Fruit fly (Drosophila melanogaster) whole organism, prepupa: Measurements from ENCODE around the gene Trs20.

ENCODE experiments used
- Blimp-1 ChIP-seq: fragments of 200-800 bp; sonication (Bioruptor generic); optimal IDR thresholded peaks from 3 replicates; lab custom pipeline; 2017; ENCODE audit warnings: missing biosample characterization, missing genetic modification characterization, mild to moderate bottlenecking, moderate library complexity, missing genetic modification reagents
- CG10631 ChIP-seq: fragments of 200-800 bp; sonication (Bioruptor generic); optimal IDR thresholded peaks from 2 replicates; lab custom pipeline; 2016; ENCODE audit warnings: missing biosample characterization, missing genetic modification characterization
- CG10669 ChIP-seq: fragments of 200-800 bp; sonication (Bioruptor generic); optimal IDR thresholded peaks from 3 replicates; lab custom pipeline; 2018; ENCODE audit warnings: missing biosample characterization, mild to moderate bottlenecking, missing genetic modification characterization, moderate library complexity
- CG11902 ChIP-seq: fragments of 200-800 bp; sonication (Bioruptor generic); optimal IDR thresholded peaks from 3 replicates; lab custom pipeline; 2016; ENCODE audit warnings: missing biosample characterization, missing genetic modification characterization
- CG15336 ChIP-seq: fragments of 200-800 bp; sonication (Bioruptor generic); IDR thresholded peaks from 2 replicates; pipeline ENCODE4 v1.3.6; 2022; ENCODE audit warnings: missing biosample characterization, missing genetic modification characterization
- CG1621 ChIP-seq: fragments of 200-800 bp; sonication (Bioruptor generic); optimal IDR thresholded peaks from 3 replicates; lab custom pipeline; 2018; ENCODE audit warnings: missing biosample characterization, mild to moderate bottlenecking, missing genetic modification characterization
- CG16779 ChIP-seq: fragments of 200-800 bp; sonication (Bioruptor generic); optimal IDR thresholded peaks from 3 replicates; lab custom pipeline; 2017; ENCODE audit warnings: missing biosample characterization, mild to moderate bottlenecking, missing genetic modification characterization
- CG3032 ChIP-seq: fragments of 200-800 bp; optimal IDR thresholded peaks from 2 replicates; lab custom pipeline; 2019; ENCODE audit warnings: missing biosample characterization, mild to moderate bottlenecking, missing genetic modification characterization, moderate library complexity
- CG31627 ChIP-seq: fragments of 200-800 bp; sonication (Bioruptor generic); optimal IDR thresholded peaks from 3 replicates; lab custom pipeline; 2016; ENCODE audit warnings: missing biosample characterization, missing genetic modification characterization
- CG32006 ChIP-seq: fragments of 200-800 bp; sonication (Bioruptor generic); optimal IDR thresholded peaks from 3 replicates; lab custom pipeline; 2017; ENCODE audit warnings: missing biosample characterization, mild to moderate bottlenecking, missing genetic modification characterization
- CG34406 ChIP-seq: fragments of 200-800 bp; sonication (Bioruptor generic); optimal IDR thresholded peaks from 3 replicates; lab custom pipeline; 2016; ENCODE audit warnings: missing biosample characterization, missing genetic modification characterization
- CG3919 ChIP-seq: fragments of 200-800 bp; sonication (Bioruptor generic); optimal IDR thresholded peaks from 3 replicates; lab custom pipeline; 2016; ENCODE audit warnings: missing biosample characterization, missing genetic modification characterization
- CG4318 ChIP-seq: fragments of 200-800 bp; sonication (Bioruptor generic); optimal IDR thresholded peaks from 3 replicates; lab custom pipeline; 2017; ENCODE audit warnings: missing biosample characterization, mild to moderate bottlenecking, missing genetic modification characterization
- CG6163 ChIP-seq: fragments of 200-800 bp; sonication (Bioruptor generic); IDR thresholded peaks from 3 replicates; pipeline ENCODE4 v1.3.6; 2022; ENCODE audit warnings: missing biosample characterization, missing genetic modification characterization
- CG6276 ChIP-seq: fragments of 200-800 bp; sonication (Bioruptor generic); optimal IDR thresholded peaks from 2 replicates; lab custom pipeline; 2017; ENCODE audit warnings: missing biosample characterization, mild to moderate bottlenecking, missing genetic modification characterization
- CG6808 ChIP-seq: fragments of 200-800 bp; sonication (Bioruptor generic); optimal IDR thresholded peaks from 3 replicates; lab custom pipeline; 2017; ENCODE audit warnings: missing biosample characterization, missing genetic modification characterization, mild to moderate bottlenecking, moderate library complexity, missing genetic modification reagents
- CG6854 ChIP-seq: fragments of 200-800 bp; sonication (Bioruptor generic); optimal IDR thresholded peaks from 2 replicates; lab custom pipeline; 2017; ENCODE audit warnings: missing biosample characterization, mild to moderate bottlenecking, missing genetic modification characterization
- CG7368 ChIP-seq: fragments of 200-800 bp; sonication (Bioruptor generic); optimal IDR thresholded peaks from 3 replicates; lab custom pipeline; 2016; ENCODE audit warnings: missing biosample characterization, missing genetic modification characterization
- CG8319 ChIP-seq: fragments of 200-800 bp; sonication (Bioruptor generic); optimal IDR thresholded peaks from 3 replicates; lab custom pipeline; 2016; ENCODE audit warnings: missing biosample characterization, missing genetic modification characterization
- CG8632 ChIP-seq: fragments of 200-800 bp; sonication (Bioruptor generic); optimal IDR thresholded peaks from 3 replicates; lab custom pipeline; 2016; ENCODE audit warnings: missing biosample characterization, missing genetic modification characterization
- Eip78C ChIP-seq: fragments of 200-800 bp; sonication (Bioruptor generic); peaks from one replicate; lab custom pipeline; 2016; ENCODE audit warnings: missing biosample characterization, missing genetic modification characterization
- Eip93F ChIP-seq: fragments of 200-800 bp; sonication (Bioruptor generic); optimal IDR thresholded peaks from 2 replicates; lab custom pipeline; 2016; ENCODE audit warnings: missing biosample characterization, mild to moderate bottlenecking, missing genetic modification characterization
- Ets21C ChIP-seq: fragments of 200-800 bp; sonication (Bioruptor generic); optimal IDR thresholded peaks from 3 replicates; lab custom pipeline; 2016; ENCODE audit warnings: missing biosample characterization, missing genetic modification characterization
- Ets96B ChIP-seq: fragments of 200-800 bp; optimal IDR thresholded peaks from 2 replicates; lab custom pipeline; 2019; ENCODE audit warnings: missing biosample characterization, mild to moderate bottlenecking, missing genetic modification characterization, moderate library complexity
- Gug ChIP-seq: fragments of 200-800 bp; sonication (Bioruptor generic); IDR thresholded peaks from 2 replicates; pipeline ENCODE4 v1.3.6; 2022; ENCODE audit warnings: missing biosample characterization, missing genetic modification characterization
- Hr38 ChIP-seq: sonication (Bioruptor generic); optimal IDR thresholded peaks from 2 replicates; lab custom pipeline; 2016; ENCODE audit warnings: missing biosample characterization, missing genetic modification characterization
- Hr39 ChIP-seq: fragments of 200-800 bp; sonication (Bioruptor generic); optimal IDR thresholded peaks from 2 replicates; lab custom pipeline; 2016; ENCODE audit warnings: missing biosample characterization, missing genetic modification characterization
- Lpt ChIP-seq: fragments of 200-800 bp; sonication (Bioruptor generic); optimal IDR thresholded peaks from 3 replicates; lab custom pipeline; 2016; ENCODE audit warnings: missing biosample characterization, missing genetic modification characterization
- Met ChIP-seq: fragments of 200-800 bp; sonication (Bioruptor generic); optimal IDR thresholded peaks from 3 replicates; lab custom pipeline; 2016; ENCODE audit warnings: missing biosample characterization, missing genetic modification characterization
- Smox ChIP-seq: fragments of 200-800 bp; sonication (Bioruptor generic); optimal IDR thresholded peaks from 3 replicates; lab custom pipeline; 2016; ENCODE audit warnings: missing biosample characterization, missing genetic modification characterization
- Sox102F ChIP-seq: fragments of 200-800 bp; sonication (Bioruptor generic); optimal IDR thresholded peaks from 2 replicates; lab custom pipeline; 2016; ENCODE audit warnings: missing biosample characterization, mild to moderate bottlenecking, missing genetic modification characterization
- Sox14 ChIP-seq: fragments of 200-800 bp; sonication (Bioruptor generic); optimal IDR thresholded peaks from 3 replicates; lab custom pipeline; 2016; ENCODE audit warnings: missing biosample characterization, missing genetic modification characterization
- Sox15 ChIP-seq: fragments of 200-800 bp; sonication (Bioruptor generic); optimal IDR thresholded peaks from 3 replicates; lab custom pipeline; 2016; ENCODE audit warnings: missing biosample characterization, missing genetic modification characterization
- achi ChIP-seq: fragments of 200-800 bp; sonication (Bioruptor generic); optimal IDR thresholded peaks from 3 replicates; lab custom pipeline; 2016; ENCODE audit warnings: missing biosample characterization, missing genetic modification characterization
- acj6 ChIP-seq: fragments of 200-800 bp; sonication (Bioruptor generic); optimal IDR thresholded peaks from 3 replicates; lab custom pipeline; 2016; ENCODE audit warnings: missing biosample characterization, missing genetic modification characterization
- cyc ChIP-seq: fragments of 200-800 bp; sonication (Bioruptor generic); optimal IDR thresholded peaks from 3 replicates; lab custom pipeline; 2016; ENCODE audit warnings: missing biosample characterization, missing genetic modification characterization
- eg ChIP-seq: fragments of 200-800 bp; sonication (Bioruptor generic); IDR thresholded peaks from 3 replicates; pipeline ENCODE4 v1.3.6; 2022; ENCODE audit warnings: missing biosample characterization, missing genetic modification characterization
- esn ChIP-seq: fragments of 200-800 bp; sonication (Bioruptor generic); optimal IDR thresholded peaks from 2 replicates; lab custom pipeline; 2016; ENCODE audit warnings: missing biosample characterization, mild to moderate bottlenecking, missing genetic modification characterization, moderate library complexity
- fd59A ChIP-seq: fragments of 200-800 bp; sonication (Bioruptor generic); optimal IDR thresholded peaks from 2 replicates; lab custom pipeline; 2017; ENCODE audit warnings: missing biosample characterization, mild to moderate bottlenecking, missing genetic modification characterization, missing genetic modification reagents
- fkh ChIP-seq: fragments of 200-800 bp; sonication (Bioruptor generic); optimal IDR thresholded peaks from 3 replicates; lab custom pipeline; 2017; ENCODE audit warnings: missing biosample characterization, mild to moderate bottlenecking, missing genetic modification characterization, moderate library complexity
- lz ChIP-seq: fragments of 200-800 bp; sonication (Bioruptor generic); optimal IDR thresholded peaks from 3 replicates; lab custom pipeline; 2016; ENCODE audit warnings: missing biosample characterization, missing genetic modification characterization
- pdm3 ChIP-seq: fragments of 200-800 bp; sonication (Bioruptor generic); optimal IDR thresholded peaks from 3 replicates; lab custom pipeline; 2016; ENCODE audit warnings: missing biosample characterization, missing genetic modification characterization
- salr ChIP-seq, 2 experiments: fragments of 200-800 bp; sonication (Bioruptor generic); optimal IDR thresholded peaks; 3 replicates each; lab custom pipeline; 2016 to 2018; ENCODE audit warnings: missing biosample characterization in 2 of 2, missing genetic modification characterization in 2 of 2, mild to moderate bottlenecking in 1 of 2
- spab ChIP-seq: fragments of 200-800 bp; sonication (Bioruptor generic); optimal IDR thresholded peaks from 2 replicates; lab custom pipeline; 2017; ENCODE audit warnings: missing biosample characterization, mild to moderate bottlenecking, missing genetic modification characterization, missing genetic modification reagents
- ss ChIP-seq, 2 experiments: fragments of 200-800 bp; sonication (Bioruptor generic); optimal IDR thresholded peaks; 2 replicates in 1 of 2; 3 replicates in 1 of 2; lab custom pipeline; 2017 to 2018; ENCODE audit warnings: mild to moderate bottlenecking in 2 of 2, missing biosample characterization in 2 of 2, missing genetic modification characterization in 2 of 2, moderate library complexity in 1 of 2
- svp ChIP-seq: fragments of 200-800 bp; sonication (Bioruptor generic); peaks from one replicate; lab custom pipeline; 2016; ENCODE audit warnings: missing biosample characterization, missing genetic modification characterization
- vri ChIP-seq: fragments of 200-800 bp; sonication (Bioruptor generic); optimal IDR thresholded peaks from 3 replicates; lab custom pipeline; 2016; ENCODE audit warnings: missing biosample characterization, mild to moderate bottlenecking, missing genetic modification characterization

The Trs20 gene

DNA sequence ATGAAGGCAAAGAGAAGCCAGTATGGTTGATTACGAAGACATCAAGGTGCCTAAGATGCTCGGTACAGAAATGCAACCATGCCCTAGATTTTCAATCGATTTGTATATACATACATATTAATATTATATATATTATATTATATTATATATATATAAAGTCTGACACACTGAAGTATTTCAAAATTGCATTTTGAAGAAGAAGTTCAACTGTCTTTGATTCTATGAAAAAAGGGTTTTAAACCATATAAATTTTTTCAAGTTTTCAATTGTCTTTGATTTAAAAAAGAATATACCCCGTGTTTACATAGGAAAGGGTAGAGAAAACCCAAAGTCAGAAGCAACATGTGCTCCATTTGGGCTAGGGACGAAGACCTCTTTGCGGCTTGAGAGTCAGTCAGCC lies 43.3 kb upstream of the Trs20 start (continued):
- TF ChIP-seq CG6854 (GFP tag; lab: Kevin White, UChicago) (no peak), CG31627 (GFP tag; lab: Kevin White, UChicago) (no peak), Eip93F (no peak), CG10669 (GFP tag; lab: Kevin White, UChicago) (peak; percentile 68), fd59A (GFP tag; lab: Kevin White, UChicago) (no peak), CG6163 (GFP tag; lab: Robert Waterston, UW) (peak; percentile 47; the same call in 1 of the 3 replicates), CG3032 (peak; percentile 89), fkh (GFP tag; lab: Kevin White, UChicago) (no peak), svp (GFP tag; lab: Kevin White, UChicago) (peak; percentile 18), spab (GFP tag; lab: Kevin White, UChicago) (peak; percentile 67), CG10631 (GFP tag; lab: Kevin White, UChicago) (peak; percentile 81), Gug (GFP tag; lab: Robert Waterston, UW) (no peak), CG6276 (no peak), Hr38 (GFP tag; lab: Kevin White, UChicago) (no peak), Sox15 (GFP tag; lab: Kevin White, UChicago) (peak; percentile 25), salr (GFP tag; optimal IDR thresholded peaks at IDR 0.05; lab: Kevin White, UChicago) (no peak)

dm6 chr3L:16173818-16174601 lies 42.6 kb upstream of the Trs20 start:
- no peak for TF ChIP-seq vri (GFP tag; lab: Kevin White, UChicago)
- no peak for TF ChIP-seq Blimp-1 (GFP tag; lab: Kevin White, UChicago)
- peak; percentile 79 for TF ChIP-seq Eip78C (GFP tag; lab: Kevin White, UChicago)
- no peak for TF ChIP-seq CG34406 (GFP tag; lab: Kevin White, UChicago)
- TF ChIP-seq pdm3 = no peak
- no peak for TF ChIP-seq CG4318 (GFP tag; lab: Kevin White, UChicago)
- peak; percentile 28 for TF ChIP-seq Ets96B (tag; lab: Kevin White, UChicago)
- TF ChIP-seq Sox15 (GFP tag; lab: Kevin White, UChicago) = no peak
- no peak for TF ChIP-seq CG32006
- TF ChIP-seq esn (GFP tag; lab: Kevin White, UChicago) = no peak
- no peak for TF ChIP-seq CG10631 (GFP tag; lab: Kevin White, UChicago)
- TF ChIP-seq fd59A (GFP tag; lab: Kevin White, UChicago) = no peak
- no peak for TF ChIP-seq achi
- no peak for TF ChIP-seq acj6
- peak; percentile 45 for TF ChIP-seq spab (GFP tag; lab: Kevin White, UChicago)
- TF ChIP-seq lz (GFP tag; lab: Kevin White, UChicago) = no peak
- TF ChIP-seq CG8319 = no peak
- no peak for TF ChIP-seq CG15336 (GFP tag; lab: Robert Waterston, UW)
- TF ChIP-seq CG11902 (GFP tag; lab: Kevin White, UChicago) = no peak
- no peak for TF ChIP-seq Met (GFP tag; lab: Kevin White, UChicago)
- no peak for TF ChIP-seq Ets21C (GFP tag; lab: Kevin White, UChicago)
- TF ChIP-seq eg (GFP tag; lab: Robert Waterston, UW) = 0 out of 3 replicates have a peak, but pooled peaks have one; percentile 19
- TF ChIP-seq CG7368 (GFP tag; lab: Kevin White, UChicago) = no peak
- no peak for TF ChIP-seq CG6276
- no peak; the same call in none of the 3 replicates for TF ChIP-seq CG6163 (GFP tag; lab: Robert Waterston, UW)
- no peak for TF ChIP-seq Smox (GFP tag; lab: Kevin White, UChicago)
- TF ChIP-seq CG16779 (tag; lab: Kevin White, UChicago) = peak; percentile 33
- TF ChIP-seq Sox102F (GFP tag; lab: Kevin White, UChicago) = no peak
- TF ChIP-seq Gug (GFP tag; lab: Robert Waterston, UW) = no peak
- no peak for TF ChIP-seq cyc
- TF ChIP-seq CG8632 (GFP tag; lab: Kevin White, UChicago) = no peak
- no peak for TF ChIP-seq Hr39 (GFP tag; lab: Kevin White, UChicago)
- no peak for TF ChIP-seq salr (GFP tag; optimal IDR thresholded peaks at IDR 0.05; lab: Kevin White, UChicago)
- peak; percentile 74 for TF ChIP-seq CG6808 (GFP tag; lab: Kevin White, UChicago)
- no peak for TF ChIP-seq Sox14 (GFP tag; lab: Kevin White, UChicago)
- peak; percentile 40 for TF ChIP-seq CG10669 (GFP tag; lab: Kevin White, UChicago)
- TF ChIP-seq CG3919 = peak; percentile 40
- no peak for TF ChIP-seq Hr38 (GFP tag; lab: Kevin White, UChicago)
- peak; percentile 50 for TF ChIP-seq CG1621
- TF ChIP-seq Lpt (GFP tag; lab: Kevin White, UChicago) = peak; percentile 37
- TF ChIP-seq ss (GFP tag; optimal IDR thresholded peaks at IDR 0.05; lab: Kevin White, UChicago) = peak; percentile 77 to 83
